Fruit fly (Drosophila melanogaster) whole organism: Measurements from ENCODE around the gene Vajk1.

Source experiments
- CG8478 ChIP-seq: fragments of >200 bp; optimal IDR thresholded peaks from 2 replicates; lab custom pipeline; 2018; ENCODE audit warnings: inconsistent platforms
- EcR ChIP-seq, 2 experiments: fragments of >200 bp; optimal IDR thresholded peaks; 2 replicates each; lab custom pipeline; 2017; ENCODE audit warnings: missing biosample characterization in 2 of 2, missing genetic modification characterization in 2 of 2, missing genetic modification reagents in 2 of 2
- psq ChIP-seq: fragments of >200 bp; optimal IDR thresholded peaks from 2 replicates; lab custom pipeline; 2017

- TF ChIP-seq psq (lab: Kevin White, UChicago), result no peak
- TF ChIP-seq EcR (GFP tag; optimal IDR thresholded peaks at IDR 0.05; lab: Kevin White, UChicago), result no peak
- no peak for TF ChIP-seq CG8478 (lab: Kevin White, UChicago)
These were observed 32.4 kb upstream of the Vajk1 start for dm6 chr2L:13955775-13956174.
